Fruit fly (Drosophila melanogaster): ENCODE results near the gene CG14294.

The CG14294 gene

DNA sequence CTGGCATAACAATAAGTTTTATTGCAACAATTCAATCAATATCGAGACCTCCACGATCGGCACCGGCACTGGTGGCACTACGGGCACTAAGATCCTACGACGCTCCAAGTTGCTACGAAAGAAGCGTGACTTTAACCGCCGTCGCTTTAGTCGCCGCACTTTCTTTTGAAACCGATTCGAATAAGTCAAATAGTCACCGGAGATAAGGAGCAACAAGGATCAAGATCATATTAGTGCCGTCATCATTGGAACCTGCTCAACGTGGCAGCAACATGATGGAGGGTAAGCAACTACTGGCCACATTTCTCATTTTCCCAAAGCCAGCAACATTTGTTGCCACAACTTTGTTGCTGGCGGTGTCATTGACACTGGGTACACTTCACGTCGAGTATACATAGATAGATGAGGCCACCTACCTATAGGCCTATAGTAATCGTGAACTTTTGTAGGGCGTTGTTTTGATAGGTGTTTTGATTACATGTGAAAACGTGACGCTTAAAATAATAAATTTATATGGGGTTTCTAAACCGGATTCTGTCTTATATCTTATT lies 13.7 kb upstream of the CG14294 start:
- TF ChIP-seq CG8478 (optimal IDR thresholded peaks at IDR 0.05) (no peak), CTCF (optimal IDR thresholded peaks at IDR 0.05) (no peak)

dm6 chr3R:18914594-18915275 lies 12.7 kb upstream of the CG14294 start, which contains the start of gene Xrp1:
Gene Xrp1, plus strand, starts transcription at chr3R:18914968.
- TF ChIP-seq CG8478 (optimal IDR thresholded peaks at IDR 0.05): no peak
- TF ChIP-seq CTCF (optimal IDR thresholded peaks at IDR 0.05): no peak

DNA sequence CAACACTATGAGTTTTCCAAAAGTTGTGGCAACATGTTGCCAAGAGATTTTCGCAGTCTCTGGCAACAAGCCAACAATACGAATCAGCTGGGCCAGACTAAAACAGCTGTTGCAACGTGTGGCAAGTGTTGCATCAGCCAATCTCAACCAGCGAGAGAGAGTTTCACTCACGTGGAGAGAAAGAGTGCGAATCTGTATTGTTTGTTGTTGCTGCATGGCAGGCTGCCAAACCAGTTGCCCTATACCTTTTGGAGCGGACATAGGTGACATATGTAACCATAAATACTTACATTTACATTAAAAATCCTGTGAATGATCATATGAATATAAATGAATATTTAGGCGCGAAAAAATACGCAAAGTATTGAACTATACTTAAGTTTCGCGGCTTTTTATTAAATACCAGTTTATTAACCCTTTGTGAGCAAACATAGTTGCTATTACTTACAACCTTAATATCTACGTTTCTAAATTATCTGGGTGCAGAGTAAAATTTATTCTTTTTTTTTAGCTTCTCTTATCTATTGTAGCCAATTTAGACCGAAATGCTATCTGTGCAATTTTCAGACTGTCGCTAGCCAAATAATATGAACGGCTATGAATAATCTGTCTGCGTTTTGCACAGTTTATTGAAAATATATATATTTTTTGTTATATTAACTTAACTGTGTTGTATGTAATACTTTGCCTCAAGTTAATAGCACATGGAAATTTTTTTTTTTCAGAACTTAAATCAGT lies 12.0 kb upstream of the CG14294 start:
- TF ChIP-seq CG8478 (optimal IDR thresholded peaks at IDR 0.05) (no peak), CTCF (optimal IDR thresholded peaks at IDR 0.05) (no peak)

- TF ChIP-seq CTCF (optimal IDR thresholded peaks at IDR 0.05) (no peak), CG8478 (optimal IDR thresholded peaks at IDR 0.05) (no peak)
These were observed 10.8 kb upstream of the CG14294 start, which contains the start of gene Sgsh for dm6 chr3R:18912782-18913331. Gene Sgsh, minus strand, starts transcription at chr3R:18912922.

- no peak for TF ChIP-seq CG8478 (optimal IDR thresholded peaks at IDR 0.05)
- no peak for TF ChIP-seq CTCF (optimal IDR thresholded peaks at IDR 0.05)
These were observed 8.9 kb upstream of the CG14294 start for dm6 chr3R:18910923-18911322.

DNA sequence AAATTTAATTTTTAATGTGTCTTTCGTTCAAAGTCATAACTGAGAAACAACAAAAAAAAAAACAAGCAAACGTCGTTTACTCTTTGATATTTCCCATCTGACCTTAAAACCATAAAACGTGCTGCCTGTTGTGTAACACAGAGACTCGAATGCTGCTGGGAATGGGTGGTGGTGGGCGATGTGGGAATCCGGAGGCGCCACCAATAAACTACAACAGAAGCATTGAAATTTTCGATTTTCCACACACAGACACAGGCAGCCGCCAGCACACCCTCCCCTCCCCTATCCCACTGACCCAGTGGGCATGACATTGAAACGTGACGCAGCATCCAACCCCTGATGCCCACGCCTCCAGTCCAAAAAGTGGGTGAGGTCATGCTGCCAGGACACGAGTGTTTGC lies 8.3 kb upstream of the CG14294 start:
- TF ChIP-seq CTCF (optimal IDR thresholded peaks at IDR 0.05): no peak

DNA sequence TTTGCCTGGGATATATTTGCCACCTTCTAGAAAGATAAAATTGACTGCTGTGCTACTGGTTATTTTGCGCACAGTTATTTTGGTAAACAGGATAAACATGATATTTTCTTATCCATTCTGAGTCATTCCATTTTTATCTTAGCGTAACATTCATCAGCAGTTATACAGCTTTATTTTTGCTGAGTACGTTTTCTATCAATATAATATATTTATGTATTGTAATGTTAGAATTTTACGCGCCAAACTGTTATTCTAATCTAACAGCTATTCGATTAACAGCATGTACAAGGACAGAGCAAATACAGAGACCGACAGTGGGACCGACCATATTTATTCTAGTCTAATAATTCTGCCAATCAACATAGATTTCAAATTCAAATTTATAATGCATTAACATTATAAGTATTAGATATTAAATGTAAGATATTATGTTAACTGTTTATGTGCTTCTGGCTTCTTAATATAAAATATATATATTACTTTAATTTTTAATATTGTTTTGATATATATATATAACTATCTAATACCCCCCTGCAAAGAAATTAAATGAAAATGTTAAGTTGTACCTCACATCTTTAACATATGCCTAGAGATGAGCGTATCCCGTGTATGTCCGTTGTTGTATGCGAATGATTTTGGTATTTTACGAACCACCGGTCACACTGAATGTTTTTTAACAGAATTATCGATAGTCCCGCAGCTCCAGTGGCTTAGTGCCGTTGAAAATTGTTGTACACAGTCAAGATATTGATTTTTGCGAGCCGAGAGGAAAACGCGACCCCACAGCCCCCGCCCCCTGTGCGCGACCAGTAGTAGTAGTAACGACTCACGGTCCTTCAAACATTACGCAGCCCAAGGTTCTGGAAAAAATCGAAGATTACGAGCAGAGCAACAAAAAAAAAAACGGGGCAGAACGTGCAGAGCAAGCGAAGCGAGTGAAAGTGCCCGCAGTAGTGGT lies 4.1 kb upstream of the CG14294 start, which contains the start of gene EndoA:
Gene EndoA (plus strand): TSS at position 689 of the 958 bp plus-strand sequence.
- TF ChIP-seq CTCF (optimal IDR thresholded peaks at IDR 0.05): no peak
- TF ChIP-seq CG8478 (optimal IDR thresholded peaks at IDR 0.05): no peak

DNA sequence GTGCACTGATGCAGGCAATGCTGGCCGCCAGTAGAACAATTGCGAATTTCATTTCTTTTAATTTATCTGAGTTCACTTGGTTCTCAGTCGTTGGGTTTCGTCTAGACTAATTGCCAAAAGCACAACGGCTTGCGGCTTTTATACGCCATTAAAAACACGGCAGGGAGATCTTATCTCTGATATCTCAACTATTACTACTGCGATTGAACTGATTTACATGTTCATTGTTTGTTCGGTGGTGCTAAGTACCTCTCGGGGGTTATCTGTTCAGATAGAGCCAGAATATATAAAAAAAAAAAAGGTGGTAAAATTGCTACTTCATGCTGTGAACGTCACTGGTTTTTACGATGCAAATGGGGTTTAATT lies 3.5 kb upstream of the CG14294 start, which contains the start of gene CG14292:
Gene CG14292 (minus strand): TSS at position 101 of the 366 bp plus-strand sequence.
- TF ChIP-seq CTCF (optimal IDR thresholded peaks at IDR 0.05): no peak

DNA sequence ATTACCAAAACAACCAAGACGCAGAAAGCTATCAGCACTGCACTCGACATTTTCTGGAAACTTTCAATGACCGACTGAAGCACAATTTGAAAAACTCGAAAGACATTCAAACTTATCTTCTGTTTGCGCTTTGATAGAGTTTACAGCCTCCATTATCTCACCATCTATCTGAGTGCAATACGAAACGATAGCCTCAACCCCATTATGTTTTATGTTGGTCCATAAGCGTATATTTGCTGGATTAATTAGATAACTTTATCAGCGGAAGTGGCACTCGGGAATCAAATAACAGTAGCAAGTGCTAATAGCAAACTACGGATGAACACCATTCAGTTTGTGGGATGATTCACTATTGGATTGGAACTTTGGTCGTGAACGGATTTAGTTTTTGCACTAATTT lies 794 bp upstream of the CG14294 start, which contains the start of gene CG34284:
Gene CG34284 (minus strand): TSS at position 76 of the 400 bp plus-strand sequence.
- no peak for TF ChIP-seq CTCF (optimal IDR thresholded peaks at IDR 0.05)
- TF ChIP-seq CG8478 (optimal IDR thresholded peaks at IDR 0.05): no peak

DNA sequence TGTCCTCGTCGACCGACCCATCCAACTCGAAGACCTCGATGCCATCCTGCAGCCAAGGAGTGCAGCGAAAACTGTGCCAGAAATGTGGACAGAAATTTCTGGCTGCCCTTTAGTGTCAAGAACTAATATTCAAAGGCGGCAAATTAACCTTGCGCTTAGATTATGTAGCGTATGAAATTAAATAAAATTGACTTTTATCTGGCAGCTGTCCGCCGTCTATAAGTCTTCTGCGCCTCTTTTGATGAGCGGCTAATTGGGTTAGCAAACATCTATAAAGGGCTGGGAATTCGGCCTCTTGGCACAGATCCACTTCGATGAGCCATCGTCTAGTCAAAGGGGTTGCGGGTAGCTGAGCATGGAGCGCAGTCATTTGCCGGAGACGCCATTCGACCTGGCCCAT lies 2.9 kb downstream of the CG14294 start, which contains the start of gene Rh2:
Gene Rh2 (plus strand): TSS at position 301 of the 400 bp plus-strand sequence.
- TF ChIP-seq CTCF (optimal IDR thresholded peaks at IDR 0.05) (no peak), CG8478 (optimal IDR thresholded peaks at IDR 0.05) (no peak)

dm6 chr3R:18897821-18898220 lies 4.2 kb downstream of the CG14294 start, which contains the start of gene CG14297:
Gene CG14297, plus strand, starts transcription at chr3R:18898121.
- TF ChIP-seq CG8478 (optimal IDR thresholded peaks at IDR 0.05): no peak
- no peak for TF ChIP-seq CTCF (optimal IDR thresholded peaks at IDR 0.05)

DNA sequence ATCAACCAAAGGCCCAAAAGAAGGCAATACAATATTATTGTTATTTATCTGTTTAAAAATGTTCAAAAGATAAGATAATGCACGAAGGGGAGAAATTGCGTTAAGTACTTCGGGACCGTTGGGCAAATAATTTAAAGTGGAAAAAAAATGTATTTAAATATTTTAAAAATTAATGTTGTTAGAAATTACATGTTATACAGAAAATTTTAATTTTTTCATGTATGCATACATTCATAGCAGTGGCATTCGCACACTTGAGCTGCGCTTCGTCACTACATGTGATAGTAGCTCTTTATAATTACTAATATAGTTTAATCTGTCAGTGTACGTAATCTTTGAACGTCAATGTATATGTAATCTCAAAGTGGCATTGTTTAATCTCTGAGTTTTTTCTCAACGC lies 6.8 kb downstream of the CG14294 start:
- TF ChIP-seq CTCF (optimal IDR thresholded peaks at IDR 0.05) (no peak), CG8478 (optimal IDR thresholded peaks at IDR 0.05) (no peak)

DNA sequence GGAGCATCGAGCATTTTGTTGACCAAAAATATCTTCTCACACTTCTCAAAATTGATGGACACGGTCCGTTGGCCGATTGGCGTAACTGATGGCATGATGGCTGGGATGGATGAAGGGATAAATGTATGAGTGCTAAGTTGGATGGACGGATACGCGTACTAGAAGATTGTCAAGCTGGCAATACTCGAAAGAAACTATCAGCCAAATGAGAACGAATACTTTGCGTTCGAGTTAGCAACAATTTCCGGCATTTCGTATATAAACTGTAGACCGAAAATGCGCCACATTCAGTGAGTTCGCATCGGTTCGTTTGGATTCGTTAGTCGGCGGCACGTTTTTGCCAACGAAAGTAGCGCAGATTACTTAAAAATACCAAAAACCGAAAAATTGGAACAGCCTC lies 26.8 kb downstream of the CG14294 start, which contains the start of gene CG14298:
Gene CG14298 (plus strand): TSS at position 301 of the 400 bp plus-strand sequence.
- TF ChIP-seq CTCF (optimal IDR thresholded peaks at IDR 0.05): no peak

DNA sequence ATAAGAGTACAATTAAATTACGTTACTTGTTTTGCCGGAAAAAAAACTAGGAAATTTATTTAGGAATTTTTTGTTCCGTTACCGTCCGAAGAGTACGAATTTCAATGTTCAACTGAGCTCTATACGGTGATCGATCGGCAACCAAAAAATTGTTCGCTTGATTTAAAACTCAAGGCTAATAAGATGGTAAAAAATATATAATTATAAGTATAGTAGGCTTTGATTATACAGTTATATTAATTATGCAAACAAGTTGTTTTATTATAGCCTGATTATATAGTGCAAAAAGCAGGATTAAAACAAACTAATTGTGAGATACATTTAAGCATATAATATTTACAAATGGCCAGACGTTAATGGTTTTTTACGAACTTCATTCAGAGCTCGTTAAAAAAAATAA lies 50.4 kb downstream of the CG14294 start, which contains the start of gene CG31226:
Gene CG31226 (minus strand): TSS at position 101 of the 400 bp plus-strand sequence.
- TF ChIP-seq CTCF (optimal IDR thresholded peaks at IDR 0.05) (no peak), CG8478 (optimal IDR thresholded peaks at IDR 0.05) (no peak)
